Worm (Caenorhabditis elegans) whole organism, L3 larva: ENCODE data around the gene F32D8.1.

Experiments used
- R02D3.7 ChIP-seq: fragments of 150-350 bp; optimal IDR thresholded peaks from 2 replicates; lab custom pipeline; 2014; ENCODE audit warnings: missing biosample characterization, missing genetic modification characterization
- ZK546.5 ChIP-seq: sonication (generic microtip); optimal IDR thresholded peaks from 2 replicates; lab custom pipeline; 2017; ENCODE audit warnings: missing biosample characterization, missing genetic modification characterization
- aly-2 ChIP-seq: fragments of 150-350 bp; optimal IDR thresholded peaks from 2 replicates; lab custom pipeline; 2014; ENCODE audit warnings: missing biosample characterization, missing genetic modification characterization
- ceh-28 ChIP-seq: fragments of 150-350 bp; optimal IDR thresholded peaks from 2 replicates; lab custom pipeline; 2014; ENCODE audit warnings: missing biosample characterization, missing genetic modification reagents, missing genetic modification characterization
- ceh-82 ChIP-seq: fragments of 150-350 bp; optimal IDR thresholded peaks from 2 replicates; lab custom pipeline; 2014; ENCODE audit warnings: missing biosample characterization, missing genetic modification characterization
- ceh-9 ChIP-seq: sonication (generic microtip); optimal IDR thresholded peaks from 2 replicates; lab custom pipeline; 2018; ENCODE audit warnings: missing biosample characterization, missing genetic modification characterization
- egl-27 ChIP-seq: sonication (generic microtip); optimal IDR thresholded peaks from 4 replicates; lab custom pipeline; 2017; ENCODE audit warnings: missing biosample characterization, missing genetic modification reagents, missing genetic modification characterization
- egl-5 ChIP-seq: fragments of 150-350 bp; optimal IDR thresholded peaks from 2 replicates; lab custom pipeline; 2017; ENCODE audit warnings: missing biosample characterization, missing genetic modification reagents, missing genetic modification characterization, inconsistent platforms
- elt-1 ChIP-seq: fragments of 150-350 bp; optimal IDR thresholded peaks from 2 replicates; lab custom pipeline; 2014; ENCODE audit warnings: missing biosample characterization, missing genetic modification characterization
- elt-2 ChIP-seq: sonication (generic microtip); optimal IDR thresholded peaks from 2 replicates; lab custom pipeline; 2016; ENCODE audit warnings: missing genetic modification reagents, mild to moderate bottlenecking, missing genetic modification characterization, missing compliant biosample characterization
- elt-3 ChIP-seq, 3 experiments: fragments of 150-350 bp in 1 of 3; sonication (generic microtip) in 2 of 3; optimal IDR thresholded peaks; 2 replicates in 2 of 3; 4 replicates in 1 of 3; lab custom pipeline; 2014 to 2017; ENCODE audit warnings: missing biosample characterization in 3 of 3, missing genetic modification characterization in 3 of 3
- eor-1 ChIP-seq, 2 experiments: fragments of 150-350 bp; optimal IDR thresholded peaks; 2 replicates each; lab custom pipeline; 2014 to 2018; ENCODE audit warnings: missing biosample characterization in 2 of 2, missing genetic modification characterization in 2 of 2
- fkh-10 ChIP-seq: sonication (generic microtip); optimal IDR thresholded peaks from 2 replicates; lab custom pipeline; 2017; ENCODE audit warnings: missing biosample characterization, missing genetic modification reagents, missing genetic modification characterization
- fkh-2 ChIP-seq: fragments of 150-350 bp; optimal IDR thresholded peaks from 2 replicates; lab custom pipeline; 2014; ENCODE audit warnings: missing biosample characterization, missing genetic modification reagents, missing genetic modification characterization
- fos-1 ChIP-seq: fragments of 150-350 bp; optimal IDR thresholded peaks from 2 replicates; lab custom pipeline; 2014; ENCODE audit warnings: missing biosample characterization, missing genetic modification characterization
- hmg-11 ChIP-seq: sonication (generic microtip); optimal IDR thresholded peaks from 2 replicates; lab custom pipeline; 2016; ENCODE audit warnings: missing genetic modification characterization, missing compliant biosample characterization
- jun-1 ChIP-seq: fragments of 150-350 bp; optimal IDR thresholded peaks from 2 replicates; lab custom pipeline; 2014; ENCODE audit warnings: missing biosample characterization, missing genetic modification reagents, missing genetic modification characterization
- lin-39 ChIP-seq: fragments of 150-350 bp; optimal IDR thresholded peaks from 2 replicates; lab custom pipeline; 2018; ENCODE audit warnings: missing biosample characterization, missing genetic modification reagents, missing genetic modification characterization
- lsy-12 ChIP-seq: sonication (generic microtip); optimal IDR thresholded peaks from 2 replicates; lab custom pipeline; 2016; ENCODE audit warnings: mild to moderate bottlenecking, missing genetic modification characterization, missing compliant biosample characterization
- mdl-1 ChIP-seq: fragments of 150-350 bp; optimal IDR thresholded peaks from 2 replicates; lab custom pipeline; 2014; ENCODE audit warnings: missing biosample characterization, missing genetic modification characterization
- mml-1 ChIP-seq: fragments of 150-350 bp; sonication (generic microtip); optimal IDR thresholded peaks from 3 replicates; lab custom pipeline; 2014; ENCODE audit warnings: missing biosample characterization, missing genetic modification characterization
- nfya-1 ChIP-seq: sonication (generic microtip); optimal IDR thresholded peaks from 2 replicates; lab custom pipeline; 2017; ENCODE audit warnings: missing genetic modification characterization, mild to moderate bottlenecking, missing compliant biosample characterization, antibody characterized with exemption, moderate library complexity; ENCODE audit not compliant: insufficient read depth
- nhr-11 ChIP-seq: fragments of 150-350 bp; optimal IDR thresholded peaks from 2 replicates; lab custom pipeline; 2014; ENCODE audit warnings: missing biosample characterization, missing genetic modification characterization
- nhr-12 ChIP-seq: fragments of 150-350 bp; optimal IDR thresholded peaks from 2 replicates; lab custom pipeline; 2014; ENCODE audit warnings: missing biosample characterization, missing genetic modification characterization
- nhr-23 ChIP-seq: fragments of 150-350 bp; optimal IDR thresholded peaks from 2 replicates; lab custom pipeline; 2014; ENCODE audit warnings: missing biosample characterization, missing genetic modification reagents, missing genetic modification characterization
- nhr-237 ChIP-seq: fragments of 150-350 bp; optimal IDR thresholded peaks from 2 replicates; lab custom pipeline; 2014; ENCODE audit warnings: missing biosample characterization, missing genetic modification characterization
- nhr-25 ChIP-seq: sonication (generic microtip); optimal IDR thresholded peaks from 2 replicates; lab custom pipeline; 2017; ENCODE audit warnings: missing biosample characterization, missing genetic modification characterization
- nhr-28 ChIP-seq: fragments of 150-350 bp; optimal IDR thresholded peaks from 2 replicates; lab custom pipeline; 2014; ENCODE audit warnings: missing biosample characterization, missing genetic modification characterization
- nhr-43 ChIP-seq: sonication (generic microtip); optimal IDR thresholded peaks from 2 replicates; lab custom pipeline; 2016; ENCODE audit warnings: mild to moderate bottlenecking, missing genetic modification characterization, missing compliant biosample characterization; ENCODE audit not compliant: poor library complexity, severe bottlenecking
- nhr-67 ChIP-seq: fragments of 150-350 bp; optimal IDR thresholded peaks from 2 replicates; lab custom pipeline; 2014; ENCODE audit warnings: missing biosample characterization, missing genetic modification characterization
- nhr-76 ChIP-seq: fragments of 150-350 bp; sonication (generic microtip); optimal IDR thresholded peaks from 5 replicates; lab custom pipeline; 2014; ENCODE audit warnings: missing biosample characterization, missing genetic modification characterization
- pha-4 ChIP-seq: fragments of 150-350 bp; optimal IDR thresholded peaks from 2 replicates; lab custom pipeline; 2014; ENCODE audit warnings: missing biosample characterization, missing genetic modification reagents, missing genetic modification characterization
- pqm-1 ChIP-seq: fragments of 150-350 bp; optimal IDR thresholded peaks from 2 replicates; lab custom pipeline; 2017; ENCODE audit warnings: missing biosample characterization, missing genetic modification characterization, inconsistent platforms
- sea-2 ChIP-seq: fragments of 150-350 bp; sonication (generic microtip); optimal IDR thresholded peaks from 4 replicates; lab custom pipeline; 2014; ENCODE audit warnings: missing biosample characterization, missing genetic modification reagents, missing genetic modification characterization
- snpc-4 ChIP-seq: fragments of 150-350 bp; optimal IDR thresholded peaks from 2 replicates; lab custom pipeline; 2014; ENCODE audit warnings: missing biosample characterization, missing genetic modification characterization
- tbx-2 ChIP-seq: sonication (generic microtip); optimal IDR thresholded peaks from 2 replicates; lab custom pipeline; 2016; ENCODE audit warnings: mild to moderate bottlenecking, missing genetic modification characterization, missing compliant biosample characterization
- unc-39 ChIP-seq: sonication (generic microtip); optimal IDR thresholded peaks from 4 replicates; lab custom pipeline; 2017; ENCODE audit warnings: missing biosample characterization, missing genetic modification characterization
- unc-62 ChIP-seq: fragments of 150-350 bp; sonication (generic microtip); optimal IDR thresholded peaks from 4 replicates; lab custom pipeline; 2014; ENCODE audit warnings: missing biosample characterization, missing genetic modification reagents, missing genetic modification characterization
- zag-1 ChIP-seq: fragments of 150-350 bp; optimal IDR thresholded peaks from 2 replicates; lab custom pipeline; 2014; ENCODE audit warnings: missing biosample characterization, missing genetic modification characterization
- ztf-11 ChIP-seq: fragments of 150-350 bp; optimal IDR thresholded peaks from 2 replicates; lab custom pipeline; 2014; ENCODE audit warnings: missing biosample characterization, missing genetic modification characterization

The F32D8.1 gene

DNA sequence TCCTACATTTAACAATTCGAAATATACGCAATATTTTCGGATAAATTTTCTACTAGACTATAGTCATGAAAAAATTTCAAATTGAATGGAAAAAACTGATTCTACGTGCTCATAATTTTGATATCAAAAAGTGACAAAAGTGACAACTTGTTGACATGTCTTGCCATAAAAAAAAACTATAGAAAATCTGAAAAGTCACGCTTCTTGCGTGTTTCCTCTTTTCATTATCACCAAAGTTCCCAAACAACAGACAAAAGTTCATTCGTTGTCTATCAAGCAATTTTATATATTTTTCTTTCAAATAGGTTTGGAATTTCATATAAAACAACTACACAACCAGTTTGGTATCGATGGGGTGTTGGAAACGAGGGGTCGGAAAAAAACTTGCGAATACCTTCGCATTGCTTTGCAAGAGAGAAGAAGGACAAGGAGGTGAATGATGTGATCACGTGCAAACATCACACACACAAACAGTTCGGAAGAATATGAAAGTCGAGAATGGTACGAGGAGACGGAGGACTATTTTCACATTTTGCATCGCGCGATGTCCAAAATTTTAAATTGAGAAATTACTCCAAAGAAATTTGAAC lies 21.5 kb upstream of the F32D8.1 start:
- TF ChIP-seq egl-27 = no peak
- TF ChIP-seq zag-1 = no peak
- peak; percentile 26 for TF ChIP-seq nhr-23 (tag; lab: Kevin White, UChicago)
- TF ChIP-seq elt-2 (tag; lab: Kevin White, UChicago) = peak; percentile 53
- peak; percentile 32 for TF ChIP-seq nhr-43 (tag; lab: Kevin White, UChicago)
- peak; percentile 40 for TF ChIP-seq nhr-25 (tag; lab: Kevin White, UChicago)
- no peak for TF ChIP-seq pqm-1 (tag; lab: Kevin White, UChicago)
- TF ChIP-seq pha-4 = peak; percentile 22

DNA sequence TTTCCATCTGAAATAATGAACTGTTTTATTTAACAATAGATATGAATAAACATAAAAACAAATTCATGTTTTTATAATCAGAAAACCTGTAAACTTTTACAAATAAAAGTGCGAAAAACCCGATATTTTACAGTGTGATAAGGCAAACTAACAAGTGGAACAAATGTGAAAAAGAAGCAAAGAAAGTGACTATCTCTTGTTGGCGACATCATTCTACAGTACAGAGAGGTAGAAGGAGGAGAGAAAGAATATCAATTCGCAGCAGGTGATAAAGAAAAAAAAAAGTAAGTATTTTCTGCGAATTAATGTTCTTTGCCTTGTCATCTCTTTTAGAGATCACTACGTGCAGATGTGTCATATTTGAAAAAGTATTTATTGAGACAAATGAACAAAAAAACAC lies 20.9 kb upstream of the F32D8.1 start:
- TF ChIP-seq nhr-43 (tag; lab: Kevin White, UChicago) (peak; percentile 35), nhr-25 (tag; lab: Kevin White, UChicago) (peak; percentile 33), ZK546.5 (tag; lab: Kevin White, UChicago) (no peak), elt-3 (tag; optimal IDR thresholded peaks at IDR 0.05; lab: Kevin White, UChicago) (peak in 2 of 3 experiments; percentile 44 to 46), mdl-1 (tag; lab: Kevin White, UChicago) (peak; percentile 33), nhr-28 (no peak), nhr-23 (tag; lab: Kevin White, UChicago) (peak; percentile 32), pqm-1 (tag; lab: Kevin White, UChicago) (peak; percentile 88), ztf-11 (tag; lab: Kevin White, UChicago) (no peak), nhr-11 (no peak), elt-2 (tag; lab: Kevin White, UChicago) (peak; percentile 72), ceh-28 (tag; lab: Kevin White, UChicago) (no peak)

DNA sequence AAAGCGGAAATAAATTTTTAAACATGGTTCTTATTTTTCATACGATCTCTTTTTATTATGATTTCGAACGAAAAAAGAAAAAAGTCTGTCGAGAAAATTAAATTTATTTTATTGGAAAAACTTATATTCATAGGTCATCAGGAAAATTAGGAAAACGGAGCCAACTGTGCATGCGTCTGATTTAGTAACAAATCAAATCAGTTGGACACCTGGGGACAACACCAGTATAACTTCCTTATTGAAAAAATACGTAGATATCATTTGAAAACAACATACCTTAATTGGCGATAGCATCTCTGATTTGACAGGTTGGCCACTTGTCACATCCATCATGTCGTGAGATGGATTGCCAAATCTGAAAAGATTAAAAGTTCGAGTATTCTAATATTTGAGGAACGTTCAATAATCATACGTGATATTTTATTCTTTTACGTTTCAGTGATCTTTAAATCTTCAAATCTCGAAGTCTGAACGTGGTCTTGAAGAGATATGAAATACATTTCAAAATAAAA lies 20.1 kb upstream of the F32D8.1 start:
- TF ChIP-seq zag-1 (no peak), nhr-28 (no peak), nhr-25 (tag; lab: Kevin White, UChicago) (peak; percentile 20), mml-1 (tag; lab: Kevin White, UChicago) (no peak), lsy-12 (tag; lab: Kevin White, UChicago) (no peak), unc-62 (GFP tag; lab: Kevin White, UChicago) (peak; percentile 69), elt-1 (peak; percentile 65), hmg-11 (tag; lab: Kevin White, UChicago) (no peak), aly-2 (tag; lab: Kevin White, UChicago) (no peak), nhr-237 (tag; lab: Kevin White, UChicago) (no peak), R02D3.7 (no peak), fos-1 (tag; lab: Kevin White, UChicago) (no peak), pha-4 (no peak), egl-5 (tag; lab: Kevin White, UChicago) (no peak), lin-39 (tag; lab: Kevin White, UChicago) (no peak), ZK546.5 (tag; lab: Kevin White, UChicago) (no peak)
- TF ChIP-seq, all 47 proteins: peak for 3

DNA sequence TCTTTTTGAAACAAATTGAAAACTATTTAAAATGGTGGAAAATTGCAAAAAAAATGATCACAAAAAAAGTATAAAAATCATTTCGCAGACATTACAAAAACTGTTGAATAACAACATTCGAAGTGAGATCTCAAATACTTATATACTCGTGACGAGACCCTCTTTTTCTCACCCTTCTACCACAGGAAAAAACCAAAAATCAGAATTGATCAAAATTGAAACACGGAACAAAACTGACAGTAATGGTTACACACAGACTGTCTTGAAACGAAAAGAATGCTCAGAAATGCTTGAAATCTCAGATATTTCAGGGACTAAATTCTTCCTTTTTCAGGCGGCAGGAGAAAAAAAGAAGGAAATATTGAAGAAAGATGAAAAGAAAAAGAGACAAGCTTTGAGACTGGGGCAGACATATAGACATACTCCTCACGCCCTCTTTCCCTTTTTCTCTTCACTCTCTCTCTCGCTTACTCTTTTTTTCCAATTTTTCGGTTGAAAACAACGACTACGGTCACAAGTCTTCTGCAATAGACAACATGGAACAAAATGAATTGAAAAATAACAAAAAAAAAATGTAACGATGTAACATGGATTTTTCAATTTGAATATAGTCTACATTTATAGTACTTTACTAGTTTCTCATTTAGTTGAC lies 18.9 kb upstream of the F32D8.1 start:
- no peak for TF ChIP-seq nhr-76 (tag; lab: Kevin White, UChicago)
- no peak for TF ChIP-seq sea-2 (GFP tag; lab: Kevin White, UChicago)
- peak; percentile 51 for TF ChIP-seq pha-4
- TF ChIP-seq nhr-67 (tag; lab: Kevin White, UChicago) = no peak
- TF ChIP-seq jun-1 (tag; lab: Kevin White, UChicago) = no peak
- no peak for TF ChIP-seq nhr-23 (tag; lab: Kevin White, UChicago)
- peak; percentile 17 for TF ChIP-seq snpc-4 (tag; lab: Kevin White, UChicago)
- no peak for TF ChIP-seq unc-62 (GFP tag; lab: Kevin White, UChicago)
- no peak for TF ChIP-seq zag-1
- TF ChIP-seq elt-2 (tag; lab: Kevin White, UChicago) = peak; percentile 10
- TF ChIP-seq nhr-237 (tag; lab: Kevin White, UChicago) = no peak
- no peak for TF ChIP-seq mml-1 (tag; lab: Kevin White, UChicago)
- TF ChIP-seq elt-1 = no peak
- TF ChIP-seq nfya-1 (tag; lab: Kevin White, UChicago) = peak; percentile 54
- no peak for TF ChIP-seq ceh-9 (tag; lab: Kevin White, UChicago)
- no peak for TF ChIP-seq ceh-82 (tag; lab: Kevin White, UChicago)
- TF ChIP-seq nhr-25 (tag; lab: Kevin White, UChicago) = no peak
- TF ChIP-seq fos-1 (tag; lab: Kevin White, UChicago) = no peak
- no peak for TF ChIP-seq lsy-12 (tag; lab: Kevin White, UChicago)
- no peak for TF ChIP-seq unc-39 (tag; lab: Kevin White, UChicago)
- no peak for TF ChIP-seq pqm-1 (tag; lab: Kevin White, UChicago)
- TF ChIP-seq aly-2 (tag; lab: Kevin White, UChicago) = no peak
- TF ChIP-seq ztf-11 (tag; lab: Kevin White, UChicago) = no peak
- no peak for TF ChIP-seq eor-1 (tag; optimal IDR thresholded peaks at IDR 0.05; lab: Kevin White, UChicago)
- no peak for TF ChIP-seq egl-5 (tag; lab: Kevin White, UChicago)
- no peak for TF ChIP-seq mdl-1 (tag; lab: Kevin White, UChicago)
- TF ChIP-seq hmg-11 (tag; lab: Kevin White, UChicago) = peak; percentile 4
- TF ChIP-seq nhr-43 (tag; lab: Kevin White, UChicago) = no peak
- no peak for TF ChIP-seq tbx-2 (tag; lab: Kevin White, UChicago)
- no peak for TF ChIP-seq nhr-28
- TF ChIP-seq fkh-10 (GFP tag; lab: Kevin White, UChicago) = no peak
- TF ChIP-seq R02D3.7 = no peak
- TF ChIP-seq nhr-12 = no peak
- no peak for TF ChIP-seq fkh-2 (tag; lab: Kevin White, UChicago)
